Fruit fly (Drosophila melanogaster) whole organism, embryonic: ENCODE data around the gene CG12662.

ENCODE experiments used
- Atf-2 ChIP-seq: fragments of 200-800 bp; sonication (Bioruptor generic); optimal IDR thresholded peaks from 2 replicates; lab custom pipeline; 2016; ENCODE audit warnings: missing biosample characterization, missing genetic modification characterization
- Bteb2 ChIP-seq: fragments of 200-800 bp; sonication (Bioruptor generic); optimal IDR thresholded peaks from 2 replicates; lab custom pipeline; 2016; ENCODE audit warnings: missing biosample characterization, missing genetic modification characterization
- CG10321 ChIP-seq: fragments of 200-800 bp; sonication (Bioruptor generic); IDR thresholded peaks from 2 replicates; pipeline ENCODE4 v1.3.6; 2022; ENCODE audit warnings: missing biosample characterization, missing genetic modification characterization
- CG10462 ChIP-seq: fragments of 200-800 bp; sonication (Bioruptor generic); optimal IDR thresholded peaks from 2 replicates; lab custom pipeline; 2016; ENCODE audit warnings: missing biosample characterization, missing genetic modification characterization
- CG11456 ChIP-seq: fragments of 200-800 bp; sonication (Bioruptor generic); IDR thresholded peaks from 3 replicates; pipeline ENCODE4 v1.3.6; 2022; ENCODE audit warnings: missing biosample characterization, missing genetic modification characterization
- CG15011 ChIP-seq: fragments of 200-800 bp; sonication (Bioruptor generic); optimal IDR thresholded peaks from 3 replicates; lab custom pipeline; 2018; ENCODE audit warnings: missing biosample characterization, mild to moderate bottlenecking, missing genetic modification characterization
- CG15073 ChIP-seq: fragments of 200-800 bp; sonication (Bioruptor generic); optimal IDR thresholded peaks from 2 replicates; lab custom pipeline; 2016; ENCODE audit warnings: missing biosample characterization, missing genetic modification characterization
- CG17385 ChIP-seq: fragments of 200-800 bp; sonication (Bioruptor generic); optimal IDR thresholded peaks from 3 replicates; lab custom pipeline; 2018; ENCODE audit warnings: missing biosample characterization, mild to moderate bottlenecking, missing genetic modification characterization
- CG3163 ChIP-seq: fragments of 200-800 bp; sonication (Bioruptor generic); optimal IDR thresholded peaks from 3 replicates; lab custom pipeline; 2016; ENCODE audit warnings: missing biosample characterization, missing genetic modification characterization
- CG34422 ChIP-seq: fragments of 200-800 bp; sonication (Bioruptor generic); IDR thresholded peaks from 3 replicates; pipeline ENCODE4 v1.3.6; 2022; ENCODE audit warnings: missing biosample characterization, missing genetic modification characterization
- CG3847 ChIP-seq: fragments of 200-800 bp; sonication (Bioruptor generic); IDR thresholded peaks from 2 replicates; pipeline ENCODE4 v1.3.6; 2022; ENCODE audit warnings: missing biosample characterization, missing genetic modification characterization
- CG5180 ChIP-seq: fragments of 200-800 bp; sonication (Bioruptor generic); optimal IDR thresholded peaks from 3 replicates; lab custom pipeline; 2017; ENCODE audit warnings: missing biosample characterization, missing genetic modification characterization, mild to moderate bottlenecking, moderate library complexity, missing genetic modification reagents
- CG5245 ChIP-seq: fragments of 200-800 bp; sonication (Bioruptor generic); optimal IDR thresholded peaks from 3 replicates; lab custom pipeline; 2016; ENCODE audit warnings: missing biosample characterization, missing genetic modification characterization
- CG7745 ChIP-seq: fragments of 200-800 bp; sonication (Bioruptor generic); optimal IDR thresholded peaks from 2 replicates; lab custom pipeline; 2018; ENCODE audit warnings: missing biosample characterization, mild to moderate bottlenecking, missing genetic modification characterization, moderate library complexity
- CG8478 ChIP-seq: fragments of >200 bp; optimal IDR thresholded peaks from 2 replicates; lab custom pipeline; 2018
- CG8765 ChIP-seq: fragments of 200-800 bp; sonication (Bioruptor generic); IDR thresholded peaks from 2 replicates; pipeline ENCODE4 v1.3.6; 2022; ENCODE audit warnings: missing biosample characterization, missing genetic modification characterization
- CG9876 ChIP-seq: fragments of 200-800 bp; sonication (Bioruptor generic); optimal IDR thresholded peaks from 2 replicates; lab custom pipeline; 2016; ENCODE audit warnings: missing biosample characterization, missing genetic modification characterization
- Hey ChIP-seq: fragments of 200-800 bp; sonication (Bioruptor generic); optimal IDR thresholded peaks from 3 replicates; lab custom pipeline; 2018; ENCODE audit warnings: missing biosample characterization, mild to moderate bottlenecking, missing genetic modification characterization
- Meics ChIP-seq: fragments of 200-800 bp; sonication (Bioruptor generic); optimal IDR thresholded peaks from 2 replicates; lab custom pipeline; 2017; ENCODE audit warnings: missing biosample characterization, mild to moderate bottlenecking, missing genetic modification characterization
- Nf-YA ChIP-seq: fragments of 200-800 bp; sonication (Bioruptor generic); IDR thresholded peaks from 2 replicates; pipeline ENCODE4 v1.3.6; 2022; ENCODE audit warnings: missing biosample characterization, missing genetic modification characterization
- Sox102F ChIP-seq: fragments of 200-800 bp; sonication (Bioruptor generic); optimal IDR thresholded peaks from 2 replicates; lab custom pipeline; 2018; ENCODE audit warnings: missing biosample characterization, mild to moderate bottlenecking, missing genetic modification characterization, moderate library complexity
- ara ChIP-seq: fragments of 200-800 bp; sonication (Bioruptor generic); IDR thresholded peaks from 2 replicates; pipeline ENCODE4 v1.3.6; 2022; ENCODE audit warnings: missing biosample characterization, missing genetic modification characterization
- cato ChIP-seq: fragments of 200-800 bp; sonication (Bioruptor generic); optimal IDR thresholded peaks from 2 replicates; lab custom pipeline; 2016; ENCODE audit warnings: missing biosample characterization, missing genetic modification characterization, borderline replicate concordance
- caup ChIP-seq: fragments of 200-800 bp; sonication (Bioruptor generic); optimal IDR thresholded peaks from 3 replicates; lab custom pipeline; 2017; ENCODE audit warnings: missing biosample characterization, mild to moderate bottlenecking, missing genetic modification characterization, moderate library complexity; ENCODE audit not compliant: severe bottlenecking
- chif ChIP-seq, 2 experiments: fragments of 200-800 bp; sonication (Bioruptor generic); optimal IDR thresholded peaks; 3 replicates each; lab custom pipeline; 2016; ENCODE audit warnings: missing biosample characterization in 2 of 2, missing genetic modification characterization in 2 of 2
- crc ChIP-seq: fragments of 200-800 bp; sonication (Bioruptor generic); optimal IDR thresholded peaks from 2 replicates; lab custom pipeline; 2016; ENCODE audit warnings: missing biosample characterization, missing genetic modification characterization
- danr ChIP-seq: fragments of 200-800 bp; sonication (Bioruptor generic); IDR thresholded peaks from 2 replicates; pipeline ENCODE4 v1.3.6; 2022; ENCODE audit warnings: missing biosample characterization, missing genetic modification characterization
- dysf ChIP-seq: fragments of 200-800 bp; sonication (Bioruptor generic); IDR thresholded peaks from 3 replicates; pipeline ENCODE4 v1.3.6; 2022; ENCODE audit warnings: missing biosample characterization, missing genetic modification characterization
- en ChIP-seq: fragments of 200-800 bp; sonication (Bioruptor generic); optimal IDR thresholded peaks from 2 replicates; lab custom pipeline; 2016; ENCODE audit warnings: missing biosample characterization, missing genetic modification characterization
- fd96Cb ChIP-seq: fragments of 200-800 bp; sonication (Bioruptor generic); optimal IDR thresholded peaks from 2 replicates; lab custom pipeline; 2018; ENCODE audit warnings: missing biosample characterization, mild to moderate bottlenecking, missing genetic modification characterization, moderate library complexity
- fru ChIP-seq: fragments of >200 bp; optimal IDR thresholded peaks from 2 replicates; lab custom pipeline; 2017
- fu2 ChIP-seq: fragments of 200-800 bp; sonication (Bioruptor generic); optimal IDR thresholded peaks from 2 replicates; lab custom pipeline; 2016; ENCODE audit warnings: missing biosample characterization, missing genetic modification characterization
- gce ChIP-seq: fragments of 200-800 bp; sonication (Bioruptor generic); IDR thresholded peaks from 3 replicates; pipeline ENCODE4 v1.3.6; 2022; ENCODE audit warnings: missing biosample characterization, missing genetic modification characterization
- gsb ChIP-seq: fragments of 200-800 bp; sonication (Bioruptor generic); IDR thresholded peaks from 2 replicates; pipeline ENCODE4 v1.3.6; 2022; ENCODE audit warnings: missing biosample characterization, missing genetic modification characterization
- gsb-n ChIP-seq: fragments of 200-800 bp; sonication (Bioruptor generic); optimal IDR thresholded peaks from 3 replicates; lab custom pipeline; 2018; ENCODE audit warnings: missing biosample characterization, mild to moderate bottlenecking, missing genetic modification characterization
- gt ChIP-seq: fragments of 200-800 bp; sonication (Bioruptor generic); IDR thresholded peaks from 2 replicates; pipeline ENCODE4 v1.3.6; 2022; ENCODE audit warnings: missing biosample characterization, missing genetic modification characterization
- hkb ChIP-seq, 2 experiments: fragments of 200-800 bp in 1 of 2; fragments of >200 bp in 1 of 2; sonication (Bioruptor generic) in 1 of 2; IDR thresholded peaks in 1 of 2; optimal IDR thresholded peaks in 1 of 2; 2 replicates each; pipeline versions ENCODE4 v1.3.6 to Lab custom; 2017 to 2022; ENCODE audit warnings: missing biosample characterization in 1 of 2, missing genetic modification characterization in 1 of 2
- ind ChIP-seq: fragments of 200-800 bp; sonication (Bioruptor generic); optimal IDR thresholded peaks from 3 replicates; lab custom pipeline; 2016; ENCODE audit warnings: missing biosample characterization, missing genetic modification characterization
- lilli ChIP-seq: fragments of 200-800 bp; sonication (Bioruptor generic); optimal IDR thresholded peaks from 3 replicates; lab custom pipeline; 2016; ENCODE audit warnings: missing biosample characterization, missing genetic modification characterization
- nerfin-1 ChIP-seq: fragments of 200-800 bp; sonication (Bioruptor generic); optimal IDR thresholded peaks from 3 replicates; lab custom pipeline; 2019; ENCODE audit warnings: missing biosample characterization, mild to moderate bottlenecking, missing genetic modification characterization, moderate library complexity
- nerfin-2 ChIP-seq: fragments of 200-800 bp; sonication (Bioruptor generic); IDR thresholded peaks from 2 replicates; pipeline ENCODE4 v1.3.6; 2022; ENCODE audit warnings: missing biosample characterization, missing genetic modification characterization; ENCODE audit not compliant: partially characterized antibody
- nmo ChIP-seq: fragments of 200-800 bp; sonication (Bioruptor generic); optimal IDR thresholded peaks from 2 replicates; lab custom pipeline; 2018; ENCODE audit warnings: missing biosample characterization, mild to moderate bottlenecking, missing genetic modification characterization, moderate library complexity
- nom ChIP-seq: fragments of 200-800 bp; sonication (Bioruptor generic); optimal IDR thresholded peaks from 2 replicates; lab custom pipeline; 2017; ENCODE audit warnings: missing biosample characterization, missing genetic modification characterization, mild to moderate bottlenecking, moderate library complexity, missing genetic modification reagents
- p53 ChIP-seq: fragments of 200-800 bp; sonication (Bioruptor generic); optimal IDR thresholded peaks from 2 replicates; lab custom pipeline; 2016; ENCODE audit warnings: missing biosample characterization, missing genetic modification characterization
- run ChIP-seq: fragments of 200-800 bp; sonication (Bioruptor generic); optimal IDR thresholded peaks from 3 replicates; lab custom pipeline; 2018; ENCODE audit warnings: missing biosample characterization, mild to moderate bottlenecking, missing genetic modification characterization
- sna ChIP-seq: fragments of 200-800 bp; sonication (Bioruptor generic); IDR thresholded peaks from 2 replicates; pipeline ENCODE4 v1.3.6; 2022; ENCODE audit warnings: missing biosample characterization, missing genetic modification characterization; ENCODE audit not compliant: partially characterized antibody
- stc ChIP-seq: fragments of 200-800 bp; sonication (Bioruptor generic); IDR thresholded peaks from 2 replicates; pipeline ENCODE4 v1.3.6; 2022; ENCODE audit warnings: missing biosample characterization, missing genetic modification characterization
- tll ChIP-seq, 2 experiments: fragments of 200-800 bp in 1 of 2; fragments of >200 bp in 1 of 2; sonication (Bioruptor generic) in 1 of 2; optimal IDR thresholded peaks; 2 replicates each; lab custom pipeline; 2017 to 2019; ENCODE audit warnings: missing biosample characterization in 2 of 2, missing genetic modification characterization in 2 of 2, mild to moderate bottlenecking in 1 of 2, moderate library complexity in 1 of 2
- trh ChIP-seq: fragments of 200-800 bp; sonication (Bioruptor generic); optimal IDR thresholded peaks from 2 replicates; lab custom pipeline; 2016; ENCODE audit warnings: missing biosample characterization, missing genetic modification characterization
- tx ChIP-seq: fragments of 200-800 bp; sonication (Bioruptor generic); optimal IDR thresholded peaks from 2 replicates; lab custom pipeline; 2016; ENCODE audit warnings: missing biosample characterization, missing genetic modification characterization
- vvl ChIP-seq: fragments of 200-800 bp; sonication (Bioruptor generic); IDR thresholded peaks from 2 replicates; pipeline ENCODE4 v1.3.6; 2022; ENCODE audit warnings: missing biosample characterization, missing genetic modification characterization
- wor ChIP-seq: fragments of 200-800 bp; sonication (Bioruptor generic); IDR thresholded peaks from 2 replicates; pipeline ENCODE4 v1.3.6; 2022; ENCODE audit warnings: missing biosample characterization, missing genetic modification characterization

The CG12662 gene

dm6 chrX:8973136-8973535 is 11.1 kb downstream of the CG12662 start (continued):
- TF ChIP-seq nmo (no peak), Nf-YA (GFP tag; lab: Robert Waterston, UW) (0 out of 2 replicates have a peak, but pooled peaks have one; percentile 23), fru (lab: Kevin White, UChicago) (no peak), caup (GFP tag; lab: Kevin White, UChicago) (no peak), CG3163 (GFP tag; lab: Kevin White, UChicago) (no peak), tx (GFP tag; lab: Kevin White, UChicago) (no peak), hkb (optimal IDR thresholded peaks at IDR 0.05; lab: Kevin White, UChicago) (no peak), hkb (GFP tag; IDR thresholded peaks at IDR 0.05; lab: Robert Waterston, UW) (no peak), crc (GFP tag; lab: Kevin White, UChicago) (no peak), gsb-n (tag; lab: Kevin White, UChicago) (no peak), CG3847 (peak; percentile 48; the same call in 1 of the 2 replicates), vvl (GFP tag; lab: Robert Waterston, UW) (no peak), gt (GFP tag; lab: Robert Waterston, UW) (0 out of 2 replicates have a peak, but pooled peaks have one; percentile 17), lilli (GFP tag; lab: Kevin White, UChicago) (peak; percentile 38), stc (GFP tag; lab: Robert Waterston, UW) (peak; percentile 56; the same call in 1 of the 2 replicates), Atf-2 (GFP tag; lab: Kevin White, UChicago) (no peak), CG15073 (GFP tag; lab: Kevin White, UChicago) (no peak), Bteb2 (GFP tag; lab: Kevin White, UChicago) (no peak), wor (no peak), CG15011 (no peak), ara (GFP tag; lab: Robert Waterston, UW) (no peak), dysf (GFP tag; lab: Robert Waterston, UW) (peak; percentile 66; the same call in 2 of the 3 replicates), Sox102F (GFP tag; lab: Kevin White, UChicago) (peak; percentile 22), Meics (GFP tag; lab: Kevin White, UChicago) (peak; percentile 17), fu2 (no peak), nerfin-1 (tag; lab: Kevin White, UChicago) (no peak), ind (GFP tag; lab: Kevin White, UChicago) (peak; percentile 21), p53 (no peak), nerfin-2 (no peak), Hey (tag; lab: Kevin White, UChicago) (peak; percentile 44), fd96Cb (tag; lab: Kevin White, UChicago) (no peak), trh (GFP tag; lab: Kevin White, UChicago) (no peak), CG10462 (GFP tag; lab: Kevin White, UChicago) (no peak), CG9876 (GFP tag; lab: Kevin White, UChicago) (no peak), run (tag; lab: Kevin White, UChicago) (no peak), tll (GFP tag; optimal IDR thresholded peaks at IDR 0.05; lab: Kevin White, UChicago) (no peak), CG34422 (GFP tag; lab: Robert Waterston, UW) (no peak), CG5180 (GFP tag; lab: Kevin White, UChicago) (no peak), CG11456 (GFP tag; lab: Robert Waterston, UW) (0 out of 3 replicates have a peak, but pooled peaks have one; percentile 37), CG5245 (no peak), en (GFP tag; lab: Kevin White, UChicago) (no peak), CG8765 (GFP tag; lab: Robert Waterston, UW) (no peak), cato (no peak), chif (GFP tag; optimal IDR thresholded peaks at IDR 0.05; lab: Kevin White, UChicago) (no peak), nom (no peak), CG10321 (GFP tag; lab: Robert Waterston, UW) (no peak), gsb (GFP tag; lab: Robert Waterston, UW) (peak; percentile 28; the same call in 1 of the 2 replicates), CG7745 (no peak), danr (GFP tag; lab: Robert Waterston, UW) (no peak), sna (GFP tag; lab: Robert Waterston, UW) (no peak), CG8478 (lab: Kevin White, UChicago) (no peak), CG17385 (GFP tag; lab: Kevin White, UChicago) (no peak), gce (GFP tag; lab: Robert Waterston, UW) (no peak)
